Fruit fly (Drosophila melanogaster) whole organism, embryonic: ENCODE results near the gene Elp3.
A peak's percentile ranks its signal among the peaks of the same experiment; 100 is the strongest.

ENCODE experiments used
- Adf1 ChIP-seq: fragments of 200-800 bp; sonication (Bioruptor generic); IDR thresholded peaks from 2 replicates; pipeline ENCODE4 v1.3.6; 2022; ENCODE audit warnings: missing biosample characterization, missing genetic modification characterization
- BtbVII ChIP-seq: fragments of 200-800 bp; sonication (Bioruptor generic); optimal IDR thresholded peaks from 3 replicates; lab custom pipeline; 2017; ENCODE audit warnings: missing biosample characterization, mild to moderate bottlenecking, missing genetic modification characterization
- CG10543 ChIP-seq: fragments of 200-800 bp; sonication (Bioruptor generic); optimal IDR thresholded peaks from 3 replicates; lab custom pipeline; 2017; ENCODE audit warnings: missing biosample characterization, mild to moderate bottlenecking, missing genetic modification characterization, moderate library complexity
- CG12236 ChIP-seq: fragments of 200-800 bp; sonication (Bioruptor generic); optimal IDR thresholded peaks from 2 replicates; lab custom pipeline; 2016; ENCODE audit warnings: missing biosample characterization, missing genetic modification characterization
- CG12769 ChIP-seq: fragments of 200-800 bp; sonication (Bioruptor generic); optimal IDR thresholded peaks from 2 replicates; lab custom pipeline; 2019; ENCODE audit warnings: missing biosample characterization, mild to moderate bottlenecking, missing genetic modification characterization, moderate library complexity
- CG14050 ChIP-seq: fragments of 200-800 bp; sonication (Bioruptor generic); IDR thresholded peaks from 3 replicates; pipeline ENCODE4 v1.3.6; 2022; ENCODE audit warnings: missing biosample characterization, missing genetic modification characterization
- CG1603 ChIP-seq: fragments of 200-800 bp; sonication (Bioruptor generic); optimal IDR thresholded peaks from 2 replicates; lab custom pipeline; 2019; ENCODE audit warnings: missing biosample characterization, mild to moderate bottlenecking, missing genetic modification characterization, moderate library complexity
- CG1647 ChIP-seq: fragments of 200-800 bp; sonication (Bioruptor generic); optimal IDR thresholded peaks from 3 replicates; lab custom pipeline; 2016; ENCODE audit warnings: missing biosample characterization, missing genetic modification characterization
- CG2202 ChIP-seq: fragments of 200-800 bp; sonication (Bioruptor generic); optimal IDR thresholded peaks from 2 replicates; lab custom pipeline; 2018; ENCODE audit warnings: missing biosample characterization, mild to moderate bottlenecking, missing genetic modification characterization
- CG31224 ChIP-seq: fragments of 200-800 bp; sonication (Bioruptor generic); IDR thresholded peaks from 2 replicates; pipeline ENCODE4 v1.3.6; 2022; ENCODE audit warnings: missing biosample characterization, missing genetic modification characterization
- CG31365 ChIP-seq: fragments of 200-800 bp; sonication (Bioruptor generic); optimal IDR thresholded peaks from 2 replicates; lab custom pipeline; 2018; ENCODE audit warnings: missing biosample characterization, mild to moderate bottlenecking, missing genetic modification characterization
- CG4328 ChIP-seq: fragments of 200-800 bp; sonication (Bioruptor generic); optimal IDR thresholded peaks from 3 replicates; lab custom pipeline; 2017; ENCODE audit warnings: missing biosample characterization, missing genetic modification reagents, missing genetic modification characterization
- CG4617 ChIP-seq: fragments of 200-800 bp; sonication (Bioruptor generic); optimal IDR thresholded peaks from 3 replicates; lab custom pipeline; 2016; ENCODE audit warnings: missing biosample characterization, missing genetic modification characterization, borderline replicate concordance
- CG6175 ChIP-seq: fragments of 200-800 bp; sonication (Bioruptor generic); IDR thresholded peaks from 3 replicates; pipeline ENCODE4 v1.3.6; 2022; ENCODE audit warnings: missing biosample characterization, missing genetic modification characterization
- CG6765 ChIP-seq: fragments of 200-800 bp; sonication (Bioruptor generic); optimal IDR thresholded peaks from 3 replicates; lab custom pipeline; 2017; ENCODE audit warnings: missing biosample characterization, mild to moderate bottlenecking, missing genetic modification characterization
- CG6854 ChIP-seq: fragments of 200-800 bp; sonication (Bioruptor generic); optimal IDR thresholded peaks from 3 replicates; lab custom pipeline; 2017; ENCODE audit warnings: missing biosample characterization, mild to moderate bottlenecking, missing genetic modification characterization
- CG7357 ChIP-seq: fragments of 200-800 bp; sonication (Bioruptor generic); IDR thresholded peaks from 3 replicates; pipeline ENCODE4 v1.3.6; 2022; ENCODE audit warnings: missing biosample characterization, missing genetic modification characterization
- Drgx ChIP-seq: fragments of 200-800 bp; sonication (Bioruptor generic); IDR thresholded peaks from 2 replicates; pipeline ENCODE4 v1.3.6; 2022; ENCODE audit warnings: missing biosample characterization, missing genetic modification characterization
- E2f1 ChIP-seq: fragments of 200-800 bp; sonication (Bioruptor generic); IDR thresholded peaks from 2 replicates; pipeline ENCODE4 v1.3.6; 2022; ENCODE audit warnings: missing biosample characterization, missing genetic modification characterization
- Fer2 ChIP-seq: fragments of 200-800 bp; sonication (Bioruptor generic); optimal IDR thresholded peaks from 2 replicates; lab custom pipeline; 2018; ENCODE audit warnings: missing biosample characterization, mild to moderate bottlenecking, missing genetic modification characterization, moderate library complexity
- HmgZ ChIP-seq: fragments of 200-800 bp; sonication (Bioruptor generic); optimal IDR thresholded peaks from 2 replicates; lab custom pipeline; 2018; ENCODE audit warnings: missing biosample characterization, mild to moderate bottlenecking, missing genetic modification characterization
- Jarid2 ChIP-seq: fragments of 200-800 bp; sonication (Bioruptor generic); optimal IDR thresholded peaks from 3 replicates; lab custom pipeline; 2017; ENCODE audit warnings: mild to moderate bottlenecking, missing biosample characterization, missing genetic modification reagents, missing genetic modification characterization
- Lim3 ChIP-seq: fragments of 200-800 bp; sonication (Bioruptor generic); IDR thresholded peaks from 2 replicates; pipeline ENCODE4 v1.3.6; 2022; ENCODE audit warnings: missing biosample characterization, missing genetic modification characterization
- NFAT ChIP-seq: fragments of 200-800 bp; sonication (Bioruptor generic); IDR thresholded peaks from 2 replicates; pipeline ENCODE4 v1.3.6; 2022; ENCODE audit warnings: missing biosample characterization, missing genetic modification characterization
- Oaz ChIP-seq: fragments of 200-800 bp; sonication (Bioruptor generic); IDR thresholded peaks from 2 replicates; pipeline ENCODE4 v1.3.6; 2022; ENCODE audit warnings: missing biosample characterization, missing genetic modification characterization
- Optix ChIP-seq: fragments of 200-800 bp; sonication (Bioruptor generic); IDR thresholded peaks from 3 replicates; pipeline ENCODE4 v1.3.6; 2022; ENCODE audit warnings: missing biosample characterization, missing genetic modification characterization
- Pdp1 ChIP-seq, 2 experiments: fragments of 200-800 bp; sonication (Bioruptor generic); optimal IDR thresholded peaks; 3 replicates each; lab custom pipeline; 2016; ENCODE audit warnings: missing biosample characterization in 2 of 2, missing genetic modification characterization in 2 of 2, mild to moderate bottlenecking in 1 of 2, moderate library complexity in 1 of 2
- Rx ChIP-seq: fragments of 200-800 bp; sonication (Bioruptor generic); IDR thresholded peaks from 2 replicates; pipeline ENCODE4 v1.3.6; 2022; ENCODE audit warnings: missing biosample characterization, missing genetic modification characterization
- Sox102F ChIP-seq: fragments of 200-800 bp; sonication (Bioruptor generic); optimal IDR thresholded peaks from 2 replicates; lab custom pipeline; 2018; ENCODE audit warnings: missing biosample characterization, mild to moderate bottlenecking, missing genetic modification characterization, moderate library complexity
- Trl ChIP-seq, 3 experiments: fragments of >200 bp in 2 of 3; fragments of 200-800 bp in 1 of 3; sonication (Bioruptor generic) in 1 of 3; optimal IDR thresholded peaks; 2 replicates in 1 of 3; 3 replicates in 2 of 3; lab custom pipeline; 2016 to 2017; ENCODE audit warnings: missing biosample characterization in 1 of 3, missing genetic modification characterization in 1 of 3
- chm ChIP-seq: fragments of 200-800 bp; sonication (Bioruptor generic); IDR thresholded peaks from 2 replicates; pipeline ENCODE4 v1.3.6; 2022; ENCODE audit warnings: missing biosample characterization, missing genetic modification characterization
- cwo ChIP-seq: fragments of 200-800 bp; sonication (Bioruptor generic); optimal IDR thresholded peaks from 3 replicates; lab custom pipeline; 2017; ENCODE audit warnings: missing biosample characterization, missing genetic modification characterization, mild to moderate bottlenecking, moderate library complexity, missing genetic modification reagents
- dmrt11E ChIP-seq: fragments of 200-800 bp; sonication (Bioruptor generic); optimal IDR thresholded peaks from 3 replicates; lab custom pipeline; 2018; ENCODE audit warnings: missing biosample characterization, mild to moderate bottlenecking, missing genetic modification characterization, moderate library complexity
- ems ChIP-seq: fragments of 200-800 bp; sonication (Bioruptor generic); optimal IDR thresholded peaks from 3 replicates; lab custom pipeline; 2016; ENCODE audit warnings: missing biosample characterization, missing genetic modification characterization
- fd96Cb ChIP-seq: fragments of 200-800 bp; sonication (Bioruptor generic); optimal IDR thresholded peaks from 2 replicates; lab custom pipeline; 2018; ENCODE audit warnings: missing biosample characterization, mild to moderate bottlenecking, missing genetic modification characterization, moderate library complexity
- grn ChIP-seq: fragments of 200-800 bp; sonication (Bioruptor generic); optimal IDR thresholded peaks from 3 replicates; lab custom pipeline; 2017; ENCODE audit warnings: missing biosample characterization, missing genetic modification characterization
- gsb ChIP-seq: fragments of 200-800 bp; sonication (Bioruptor generic); IDR thresholded peaks from 2 replicates; pipeline ENCODE4 v1.3.6; 2022; ENCODE audit warnings: missing biosample characterization, missing genetic modification characterization
- ham ChIP-seq: fragments of 200-800 bp; sonication (Bioruptor generic); IDR thresholded peaks from 2 replicates; pipeline ENCODE4 v1.3.6; 2022; ENCODE audit warnings: missing biosample characterization, missing genetic modification characterization
- her ChIP-seq: fragments of 200-800 bp; sonication (Bioruptor generic); optimal IDR thresholded peaks from 2 replicates; lab custom pipeline; 2016; ENCODE audit warnings: missing biosample characterization, missing genetic modification characterization
- odd ChIP-seq: fragments of 200-800 bp; sonication (Bioruptor generic); optimal IDR thresholded peaks from 2 replicates; lab custom pipeline; 2017; ENCODE audit warnings: missing biosample characterization, mild to moderate bottlenecking, missing genetic modification characterization
- pan ChIP-seq, 4 experiments: fragments of >200 bp in 3 of 4; fragments of 200-800 bp in 1 of 4; sonication (Bioruptor generic) in 1 of 4; optimal IDR thresholded peaks in 3 of 4; IDR thresholded peaks in 1 of 4; 2 replicates each; pipeline versions ENCODE4 v1.3.6 to Lab custom; 2017 to 2022; ENCODE audit warnings: missing biosample characterization in 2 of 4, missing genetic modification characterization in 2 of 4, mixed read lengths in 1 of 4
- repo ChIP-seq: fragments of 200-800 bp; sonication (Bioruptor generic); optimal IDR thresholded peaks from 2 replicates; lab custom pipeline; 2016; ENCODE audit warnings: missing biosample characterization, missing genetic modification characterization
- rib ChIP-seq: fragments of 200-800 bp; sonication (Bioruptor generic); IDR thresholded peaks from 2 replicates; pipeline ENCODE4 v1.3.6; 2022; ENCODE audit warnings: missing biosample characterization, missing genetic modification characterization
- ssp ChIP-seq: fragments of 200-800 bp; sonication (Bioruptor generic); IDR thresholded peaks from 2 replicates; pipeline ENCODE4 v1.3.6; 2022; ENCODE audit warnings: missing biosample characterization, missing genetic modification characterization
- tgo ChIP-seq: fragments of 200-800 bp; sonication (Bioruptor generic); IDR thresholded peaks from 3 replicates; pipeline ENCODE4 v1.3.6; 2022; ENCODE audit warnings: missing biosample characterization, missing genetic modification characterization
- tin ChIP-seq: fragments of 200-800 bp; sonication (Bioruptor generic); optimal IDR thresholded peaks from 3 replicates; lab custom pipeline; 2016; ENCODE audit warnings: missing biosample characterization, missing genetic modification characterization
- wdn ChIP-seq: fragments of 200-800 bp; sonication (Bioruptor generic); IDR thresholded peaks from 2 replicates; pipeline ENCODE4 v1.3.6; 2022; ENCODE audit warnings: missing biosample characterization, missing genetic modification characterization
- zfh1 ChIP-seq: fragments of 200-800 bp; sonication (Bioruptor generic); IDR thresholded peaks from 3 replicates; pipeline ENCODE4 v1.3.6; 2022; ENCODE audit warnings: missing biosample characterization, missing genetic modification characterization

Gene Elp3

DNA sequence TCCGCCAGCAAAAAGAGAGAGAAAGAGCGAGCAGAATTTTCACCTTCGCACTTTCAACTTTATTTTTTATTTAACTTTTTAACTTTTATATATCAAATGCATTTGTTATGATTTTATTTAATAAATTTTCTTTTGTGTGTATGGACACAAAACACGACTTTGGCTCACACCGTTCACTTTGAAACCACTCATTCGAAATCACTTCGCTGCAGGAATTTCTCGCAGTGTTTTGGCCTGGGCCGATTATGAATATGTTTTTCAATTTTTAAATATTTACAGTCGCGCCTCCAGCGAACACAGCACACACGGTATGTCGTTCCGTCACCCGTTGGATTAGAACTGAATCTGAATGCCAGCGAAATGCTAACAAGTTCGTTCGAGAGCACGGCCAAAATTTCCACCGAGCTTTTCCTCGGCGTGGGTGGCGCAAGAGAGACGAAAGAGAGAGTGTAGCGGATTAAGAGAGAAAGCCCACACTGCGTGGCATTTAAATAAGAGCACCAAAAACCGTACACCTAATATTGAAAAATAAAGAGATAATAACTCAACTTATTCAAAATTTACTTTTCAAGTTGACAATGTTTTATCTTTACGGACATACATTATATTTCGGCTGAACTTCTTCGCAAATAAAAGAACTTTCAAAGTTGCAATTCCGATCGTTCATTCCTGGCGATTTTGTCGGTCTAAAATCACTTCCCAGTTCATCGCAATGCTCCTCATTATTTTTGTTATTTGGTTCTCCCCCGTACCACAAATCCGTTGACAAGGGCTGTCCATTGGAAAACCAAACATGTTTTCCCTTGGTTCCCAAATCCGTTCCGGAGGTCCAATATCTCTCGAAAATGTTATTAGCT is 3.4 kb upstream of the Elp3 start, which contains the start of gene CG15431 (continued):
- peak; percentile 46; the same call in 2 of the 3 replicates for TF ChIP-seq CG14050 (GFP tag; lab: Robert Waterston, UW)
- TF ChIP-seq Trl (optimal IDR thresholded peaks at IDR 0.05; lab: Kevin White, UChicago) = peak; percentile 73 to 82
- TF ChIP-seq Trl (GFP tag; optimal IDR thresholded peaks at IDR 0.05; lab: Kevin White, UChicago) = no peak
- TF ChIP-seq odd (GFP tag; lab: Kevin White, UChicago) = no peak
- no peak for TF ChIP-seq ham
- TF ChIP-seq Rx (GFP tag; lab: Robert Waterston, UW) = peak; percentile 67
- peak; percentile 51 for TF ChIP-seq CG6854 (GFP tag; lab: Kevin White, UChicago)
- peak; percentile 60 for TF ChIP-seq E2f1 (GFP tag; lab: Robert Waterston, UW)
- 0 out of 2 replicates have a peak, but pooled peaks have one; percentile 35 for TF ChIP-seq chm (GFP tag; lab: Robert Waterston, UW)
- peak; percentile 65 for TF ChIP-seq rib
- no peak for TF ChIP-seq wdn (GFP tag; lab: Robert Waterston, UW)
- peak; percentile 49 for TF ChIP-seq cwo (GFP tag; lab: Kevin White, UChicago)
- TF ChIP-seq CG2202 (tag; lab: Kevin White, UChicago) = no peak
- TF ChIP-seq tin (GFP tag; lab: Kevin White, UChicago) = peak; percentile 37
- TF ChIP-seq CG4328 (GFP tag; lab: Kevin White, UChicago) = peak; percentile 10
- peak; percentile 29; the same call in 1 of the 2 replicates for TF ChIP-seq gsb (GFP tag; lab: Robert Waterston, UW)
- TF ChIP-seq BtbVII = peak; percentile 43
- no peak for TF ChIP-seq her
- peak; percentile 40; the same call in 1 of the 3 replicates for TF ChIP-seq zfh1 (GFP tag; lab: Robert Waterston, UW)
- TF ChIP-seq Fer2 (tag; lab: Kevin White, UChicago) = no peak
- TF ChIP-seq CG1647 (GFP tag; lab: Kevin White, UChicago) = peak; percentile 23
- no peak for TF ChIP-seq CG7357
- TF ChIP-seq NFAT (GFP tag; lab: Robert Waterston, UW) = peak; percentile 49
- TF ChIP-seq Drgx (GFP tag; lab: Robert Waterston, UW) = 0 out of 2 replicates have a peak, but pooled peaks have one; percentile 49
- 0 out of 3 replicates have a peak, but pooled peaks have one; percentile 50 for TF ChIP-seq Optix (GFP tag; lab: Robert Waterston, UW)
- no peak for TF ChIP-seq grn (GFP tag; lab: Kevin White, UChicago)
- TF ChIP-seq fd96Cb (tag; lab: Kevin White, UChicago) = peak; percentile 25
- no peak for TF ChIP-seq repo (GFP tag; lab: Kevin White, UChicago)
- peak; percentile 42; the same call in 1 of the 2 replicates for TF ChIP-seq Adf1
- TF ChIP-seq CG31365 (tag; lab: Kevin White, UChicago) = no peak
- TF ChIP-seq CG12769 (tag; lab: Kevin White, UChicago) = no peak
- TF ChIP-seq Lim3 (GFP tag; lab: Robert Waterston, UW) = no peak
- TF ChIP-seq ems (GFP tag; lab: Kevin White, UChicago) = peak; percentile 20
- TF ChIP-seq tgo (GFP tag; lab: Robert Waterston, UW) = peak; percentile 50; the same call in 2 of the 3 replicates
- no peak for TF ChIP-seq CG4617 (GFP tag; lab: Kevin White, UChicago)
- no peak for TF ChIP-seq Sox102F (GFP tag; lab: Kevin White, UChicago)
- peak; percentile 27 for TF ChIP-seq CG1603
- TF ChIP-seq Oaz (GFP tag; lab: Robert Waterston, UW) = peak; percentile 35; the same call in 1 of the 2 replicates
- TF ChIP-seq ssp = 0 out of 2 replicates have a peak, but pooled peaks have one; percentile 20
- TF ChIP-seq pan (optimal IDR thresholded peaks at IDR 0.05; lab: Kevin White, UChicago) = no peak
- peak in 1 of 2 experiments; percentile 78 for TF ChIP-seq pan (GFP tag; optimal IDR thresholded peaks at IDR 0.05 in 1 of 2, IDR thresholded peaks at IDR 0.05 in 1 of 2)
- no peak for TF ChIP-seq CG6765 (GFP tag; lab: Kevin White, UChicago)
- peak; percentile 11 to 60 for TF ChIP-seq Pdp1 (GFP tag; optimal IDR thresholded peaks at IDR 0.05; lab: Kevin White, UChicago)
- TF ChIP-seq CG6175 = no peak
- no peak for TF ChIP-seq dmrt11E (tag; lab: Kevin White, UChicago)
- TF ChIP-seq CG31224 (GFP tag; lab: Robert Waterston, UW) = peak; percentile 37; the same call in 1 of the 2 replicates
- TF ChIP-seq CG12236 = no peak
- peak; percentile 24 for TF ChIP-seq HmgZ (tag; lab: Kevin White, UChicago)
- TF ChIP-seq CG10543 (GFP tag; lab: Kevin White, UChicago) = no peak
- TF ChIP-seq Jarid2 (GFP tag; lab: Kevin White, UChicago) = peak; percentile 82
